Comparison of ENCODE assay signal across 1 worm cellular context in the genomic region with DNA sequence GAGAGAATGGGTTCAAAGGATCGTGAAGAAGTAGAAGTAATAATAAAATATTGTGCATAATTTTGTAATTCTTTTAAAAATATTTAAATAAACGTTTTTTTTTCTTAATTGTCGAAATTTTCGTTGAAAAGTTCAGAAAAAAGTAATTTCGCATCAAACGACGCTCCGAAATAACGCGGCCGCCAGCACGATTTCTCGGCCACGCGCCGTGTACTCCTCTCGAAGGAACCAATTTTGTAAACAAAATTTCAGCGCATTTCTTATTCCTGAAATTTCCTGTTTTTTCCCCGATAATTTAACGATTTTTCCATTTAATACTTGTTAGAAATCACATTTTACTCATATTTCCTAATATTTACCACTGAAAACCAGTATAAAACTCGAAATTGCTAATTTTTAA.
TF ChIP-seq lines count a peak whose summit lies in the region.

Y38C1AA.12 (plus strand) TSS at position 211 of the 400 bp plus-strand sequence.

TF ChIP-seq in whole organism, L1 larva, 84 proteins besides CTCF, POLR2A, EP300 and RAD21 (continued from another document):
- TF ChIP-seq lin-14 (GFP tag; optimal IDR thresholded peaks at IDR 0.05; lab: Kevin White, UChicago) = no peak
- TF ChIP-seq pax-3 (tag; optimal IDR thresholded peaks at IDR 0.05; lab: Kevin White, UChicago) = peak; percentile 92
- TF ChIP-seq ztf-11 (tag; optimal IDR thresholded peaks at IDR 0.05; lab: Kevin White, UChicago) = peak in 1 of 2 experiments; percentile 97
- TF ChIP-seq nhr-84 (tag; optimal IDR thresholded peaks at IDR 0.05; lab: Kevin White, UChicago) = no peak
- TF ChIP-seq nhr-28 (tag; optimal IDR thresholded peaks at IDR 0.05; lab: Kevin White, UChicago) = no peak
- TF ChIP-seq unc-98 (GFP tag; IDR thresholded peaks at IDR 0.05; lab: Robert Waterston, UW) = peak; percentile 82
- no peak for TF ChIP-seq alr-1 (tag; optimal IDR thresholded peaks at IDR 0.05; lab: Kevin White, UChicago; ENCODE audit: borderline replicate concordance)
- TF ChIP-seq hpl-2 (GFP tag; optimal IDR thresholded peaks at IDR 0.05; lab: Kevin White, UChicago) = no peak
- TF ChIP-seq lin-39 (tag; optimal IDR thresholded peaks at IDR 0.05; lab: Kevin White, UChicago) = peak; percentile 73
- TF ChIP-seq nhr-85 (tag; lab: Kevin White, UChicago) = peak; percentile 96
- TF ChIP-seq fkh-8 (tag; optimal IDR thresholded peaks at IDR 0.05; lab: Kevin White, UChicago) = peak; percentile 93
- TF ChIP-seq aly-2 (tag; optimal IDR thresholded peaks at IDR 0.05; lab: Kevin White, UChicago) = no peak
- peak; percentile 78 to 88 (median 79) for TF ChIP-seq ceh-82 (tag; optimal IDR thresholded peaks at IDR 0.05; lab: Kevin White, UChicago)
- TF ChIP-seq skn-1 (tag; optimal IDR thresholded peaks at IDR 0.05; lab: Kevin White, UChicago) = peak; percentile 78
- peak; percentile 89 for TF ChIP-seq mep-1 (tag; optimal IDR thresholded peaks at IDR 0.05; lab: Kevin White, UChicago)
- TF ChIP-seq fkh-4 (tag; optimal IDR thresholded peaks at IDR 0.05; lab: Kevin White, UChicago; ENCODE audit: borderline replicate concordance) = peak; percentile 96
- peak; percentile 73 for TF ChIP-seq elt-2 (tag; optimal IDR thresholded peaks at IDR 0.05; lab: Kevin White, UChicago)
- TF ChIP-seq snu-23 (GFP tag; optimal IDR thresholded peaks at IDR 0.05; lab: Kevin White, UChicago) = peak; percentile 91
- TF ChIP-seq swsn-7 (tag; optimal IDR thresholded peaks at IDR 0.05; lab: Kevin White, UChicago) = peak; percentile 89
- peak; percentile 95 for TF ChIP-seq egl-13 (tag; optimal IDR thresholded peaks at IDR 0.05; lab: Kevin White, UChicago)
- TF ChIP-seq ces-1 (GFP tag; optimal IDR thresholded peaks at IDR 0.05; lab: Kevin White, UChicago) = no peak
- peak; percentile 33 for TF ChIP-seq fos-1 (tag; optimal IDR thresholded peaks at IDR 0.05; lab: Kevin White, UChicago)
- no peak for TF ChIP-seq efl-3 (GFP tag; optimal IDR thresholded peaks at IDR 0.05; lab: Kevin White, UChicago)
- peak; percentile 84 for TF ChIP-seq lin-13 (GFP tag; optimal IDR thresholded peaks at IDR 0.05; lab: Kevin White, UChicago)
- TF ChIP-seq ceh-88 (GFP tag; IDR thresholded peaks at IDR 0.05; lab: Robert Waterston, UW) = peak; percentile 75
- TF ChIP-seq blmp-1 (tag; optimal IDR thresholded peaks at IDR 0.05; lab: Kevin White, UChicago) = peak; percentile 50
TF ChIP-seq in whole organism, L1 larva: peak in this region for 59.
